Worm (Caenorhabditis elegans) whole organism, dauer: ENCODE measurements around the gene C14A4.8.

Source experiments
- unc-62 ChIP-seq: sonication (generic microtip); optimal IDR thresholded peaks from 2 replicates; lab custom pipeline; 2017; ENCODE audit warnings: missing biosample characterization, missing genetic modification reagents, missing genetic modification characterization

The C14A4.8 gene

DNA sequence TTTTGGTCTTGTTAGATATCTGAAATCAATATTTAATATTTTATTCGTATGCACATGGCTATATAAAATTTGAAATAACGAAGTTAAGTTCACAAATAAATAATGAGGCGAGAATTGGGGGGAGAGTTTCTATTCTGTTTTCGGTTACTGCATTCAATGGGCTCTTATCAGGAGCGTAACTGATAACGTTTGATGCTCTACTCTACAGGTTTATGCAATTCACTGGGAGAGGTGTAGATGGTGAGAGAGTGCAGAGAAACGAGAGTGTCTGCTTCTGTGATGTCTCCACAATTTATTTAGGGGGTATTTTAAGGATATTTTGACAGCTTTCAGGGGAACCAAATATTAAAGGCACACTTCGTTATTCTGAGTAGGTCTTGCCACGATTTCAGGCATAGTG is 3.2 kb downstream of the C14A4.8 start, which contains the start of gene C14A4.6:
TSS of gene C14A4.6 (minus strand) at position 19 of the 400 bp plus-strand sequence.
- TF ChIP-seq unc-62 = no peak

DNA sequence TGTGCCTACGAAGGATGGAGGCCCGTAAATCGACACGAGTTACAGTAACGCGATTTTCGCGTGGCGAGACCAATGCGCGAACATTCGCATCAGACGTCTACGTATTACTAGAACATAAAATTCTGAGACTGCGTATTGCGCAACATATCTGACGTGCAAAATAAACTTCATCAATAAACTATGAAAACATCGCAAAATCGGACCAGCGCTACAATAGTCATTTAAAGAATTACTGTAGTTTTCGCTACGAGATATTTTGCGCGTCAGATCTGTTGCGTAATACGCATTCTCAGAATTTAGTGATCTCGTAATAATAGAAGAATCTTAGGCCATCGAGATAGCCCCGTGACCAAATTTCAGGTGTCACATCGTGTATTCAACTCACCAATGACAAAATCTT is 3.6 kb downstream of the C14A4.8 start:
- TF ChIP-seq unc-62 = no peak

DNA sequence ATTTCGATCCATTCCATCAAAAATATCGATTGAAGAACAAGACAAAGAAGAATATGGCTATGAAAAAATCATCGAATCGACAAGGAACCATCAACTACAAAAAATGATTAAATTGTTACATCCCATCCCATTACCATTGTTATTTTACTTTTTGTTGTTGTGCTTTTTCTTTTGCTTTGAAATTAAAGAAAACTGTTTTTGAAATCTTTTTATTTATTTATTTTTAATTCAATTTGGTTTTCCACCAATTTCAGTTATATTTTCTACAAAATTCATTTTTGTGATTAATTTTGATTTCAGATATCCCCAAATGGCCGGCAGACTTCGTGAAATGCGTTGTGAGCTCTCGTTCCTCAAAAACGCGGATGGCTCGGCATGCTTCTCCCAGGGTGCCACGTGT is 5.5 kb downstream of the C14A4.8 start, which contains the start of gene crn-5:
TSS of gene crn-5 (plus strand) at position 301 of the 400 bp plus-strand sequence.
- TF ChIP-seq unc-62 = no peak

DNA sequence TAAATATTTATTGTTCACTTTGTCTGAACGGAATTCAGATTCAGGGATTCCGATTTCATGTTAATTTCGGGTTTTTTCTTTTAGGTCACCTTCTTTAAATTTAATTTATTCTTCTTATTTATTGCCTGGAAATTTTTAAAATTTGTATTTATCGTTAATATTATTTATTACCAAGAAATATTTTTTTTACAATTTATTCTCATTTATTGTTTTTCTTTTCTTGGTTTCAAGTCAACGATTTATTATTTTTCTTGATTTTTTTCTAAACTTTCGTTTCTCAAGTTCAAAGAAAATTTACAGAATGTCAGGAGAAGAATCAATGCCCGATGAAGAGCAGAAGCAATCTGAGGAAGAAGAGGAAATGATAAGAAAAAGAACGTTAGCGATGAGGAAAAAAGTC is 10.2 kb downstream of the C14A4.8 start, which contains the start of gene crn-3:
TSS of gene crn-3 (plus strand) at position 301 of the 400 bp plus-strand sequence.
- no peak for TF ChIP-seq unc-62

DNA sequence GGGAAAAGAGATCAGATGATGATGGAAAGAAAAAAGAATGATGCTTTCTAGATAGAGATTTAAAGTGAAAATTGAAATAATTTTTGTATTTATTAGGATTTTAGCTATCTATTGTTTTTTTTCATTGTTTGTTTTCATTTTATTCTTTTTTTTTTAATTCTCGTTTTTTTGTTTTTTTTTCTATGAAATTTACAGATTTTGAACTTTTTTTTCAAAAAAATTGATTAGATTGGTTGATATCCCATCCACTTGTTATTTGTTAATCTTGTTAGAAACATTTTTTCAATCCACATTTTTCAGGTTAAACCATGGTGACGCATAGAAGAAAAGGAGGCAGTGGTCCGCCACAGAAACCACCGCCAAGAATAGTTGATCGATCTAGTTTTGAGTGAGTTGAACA is 13.9 kb downstream of the C14A4.8 start, which contains the start of gene algn-9:
TSS of gene algn-9 (plus strand) at position 301 of the 400 bp plus-strand sequence.
- no peak for TF ChIP-seq unc-62

DNA sequence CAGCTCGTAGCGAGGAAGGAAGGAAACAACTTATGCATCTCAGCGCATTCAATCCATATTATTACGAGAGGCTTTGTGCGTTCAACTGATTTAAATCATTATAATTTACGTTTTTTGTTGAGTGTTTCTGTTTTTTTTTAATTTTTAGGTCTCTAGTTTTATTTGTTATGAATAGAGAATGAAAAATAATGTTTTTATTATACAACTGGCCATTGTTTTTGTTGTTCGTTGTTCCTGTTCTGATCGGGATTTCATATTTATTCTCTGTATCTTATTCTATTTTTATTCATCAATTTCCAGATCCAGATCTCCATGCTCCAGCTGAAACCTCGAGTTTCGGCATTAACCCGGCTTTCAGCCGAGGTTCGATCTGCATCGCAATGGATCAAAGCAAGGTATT is 15.6 kb downstream of the C14A4.8 start, which contains the start of gene mrps-22:
TSS of gene mrps-22 (plus strand) at position 301 of the 400 bp plus-strand sequence.
- TF ChIP-seq unc-62 = no peak

DNA sequence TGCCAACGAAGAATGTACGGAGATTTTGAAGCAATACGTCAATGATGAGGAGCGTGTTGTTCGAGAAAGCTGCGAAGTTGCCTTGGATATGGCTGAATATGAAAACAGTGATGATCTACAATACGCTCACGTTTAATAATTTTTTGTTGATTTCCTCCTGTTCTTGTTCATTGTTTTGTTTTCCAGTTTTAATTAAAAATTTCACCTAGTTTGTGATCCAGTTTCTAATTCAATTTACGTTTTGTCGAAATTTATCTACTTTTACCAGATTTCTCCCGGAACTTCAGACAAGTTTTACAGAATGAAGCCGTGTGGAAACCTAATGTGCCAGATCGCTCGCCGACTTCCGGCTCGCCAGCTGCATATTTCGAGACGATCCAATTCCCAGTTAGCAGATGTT is 17.1 kb downstream of the C14A4.8 start, which contains the start of gene dap-3:
TSS of gene dap-3 (plus strand) at position 301 of the 400 bp plus-strand sequence.
- no peak for TF ChIP-seq unc-62

DNA sequence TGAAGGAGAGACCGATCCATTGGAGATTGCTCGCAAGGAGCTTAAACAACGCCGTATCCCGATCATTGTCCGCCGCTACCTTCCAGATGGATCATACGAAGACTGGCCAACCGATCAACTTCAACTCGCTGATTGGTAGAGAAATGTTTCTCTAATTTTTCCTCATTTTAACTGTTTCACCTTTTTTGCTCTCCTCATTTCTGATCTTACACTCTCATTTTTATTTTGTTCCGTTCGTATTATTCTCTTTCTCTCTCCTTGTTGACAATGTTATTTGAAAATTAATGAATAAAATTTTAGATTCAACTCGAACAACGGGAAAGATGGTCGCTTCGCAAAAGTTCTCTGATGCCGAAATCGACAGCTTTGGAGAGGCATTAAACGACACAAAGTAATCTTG is 18.3 kb downstream of the C14A4.8 start, which contains the start of gene dohh-1:
TSS of gene dohh-1 (plus strand) at position 301 of the 400 bp plus-strand sequence.
- TF ChIP-seq unc-62 = no peak

DNA sequence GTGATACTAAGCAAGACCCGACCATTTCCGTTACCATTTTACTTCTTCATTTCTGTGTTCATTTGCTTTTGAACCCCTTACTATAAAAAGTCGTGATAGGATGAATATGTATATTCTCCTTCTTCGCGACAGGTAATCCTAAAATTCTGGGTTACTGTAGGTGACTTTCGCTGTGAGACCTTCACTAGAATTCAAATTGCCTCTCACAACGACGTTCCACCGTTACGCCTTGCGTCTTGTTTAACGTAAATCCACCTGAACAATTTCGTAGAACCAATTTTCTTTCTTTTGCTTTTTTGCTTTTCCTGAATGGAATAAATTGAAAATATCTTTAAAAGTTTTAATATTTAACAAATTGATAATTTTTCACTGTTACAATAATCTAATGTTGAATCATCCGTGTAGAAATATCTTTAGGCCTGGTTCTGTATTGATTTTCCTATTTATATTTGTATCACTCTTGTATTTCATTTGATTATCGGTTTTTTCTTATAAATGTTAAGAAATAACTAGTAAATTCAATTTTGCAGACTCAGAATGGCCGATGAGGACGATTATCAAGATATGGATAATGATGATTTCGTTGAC is 19.0 kb downstream of the C14A4.8 start, which contains the start of gene rpb-6:
TSS of gene rpb-6 (plus strand) at position 538 of the 588 bp plus-strand sequence.
- no peak for TF ChIP-seq unc-62

DNA sequence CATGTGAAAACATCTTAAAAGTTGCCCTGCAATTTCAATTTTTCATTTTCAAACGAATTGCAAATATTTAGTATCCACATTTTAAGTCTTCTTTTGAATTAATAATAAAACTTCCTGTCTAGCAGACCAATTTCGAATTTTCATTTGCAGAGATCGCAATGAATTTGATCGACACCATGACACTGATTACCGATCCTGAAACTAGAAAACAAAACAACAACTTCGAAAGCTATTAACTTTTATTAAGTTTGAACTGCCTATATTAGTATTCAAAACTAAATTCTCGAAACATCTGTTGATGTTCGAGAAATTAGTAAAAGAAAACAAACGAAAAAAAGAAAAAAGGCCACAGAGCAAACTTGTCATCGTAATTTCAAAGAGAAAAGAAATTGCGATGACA is 23.8 kb downstream of the C14A4.8 start:
- no peak for TF ChIP-seq unc-62

DNA sequence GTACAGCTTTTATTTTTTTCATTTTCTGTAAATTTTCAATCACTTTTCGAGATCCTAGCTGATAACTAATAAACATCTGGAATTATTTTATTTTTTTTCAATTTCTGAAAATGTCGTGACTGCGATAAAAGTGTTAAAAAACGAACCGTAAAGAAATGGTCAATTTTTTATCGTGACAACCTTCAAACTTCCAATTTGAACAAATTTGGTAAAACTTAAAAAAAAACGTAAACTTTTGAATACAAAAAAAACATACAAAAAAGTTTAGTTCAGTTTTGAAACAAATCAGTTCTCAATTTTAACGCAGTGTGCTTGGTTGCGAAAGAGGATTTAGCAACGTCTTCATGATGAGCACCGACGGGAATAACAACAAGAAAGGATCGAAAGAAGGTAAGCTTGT is 26.0 kb downstream of the C14A4.8 start, which contains the start of gene C06A1.3:
TSS of gene C06A1.3 (plus strand) at position 301 of the 400 bp plus-strand sequence.
- TF ChIP-seq unc-62 = no peak

DNA sequence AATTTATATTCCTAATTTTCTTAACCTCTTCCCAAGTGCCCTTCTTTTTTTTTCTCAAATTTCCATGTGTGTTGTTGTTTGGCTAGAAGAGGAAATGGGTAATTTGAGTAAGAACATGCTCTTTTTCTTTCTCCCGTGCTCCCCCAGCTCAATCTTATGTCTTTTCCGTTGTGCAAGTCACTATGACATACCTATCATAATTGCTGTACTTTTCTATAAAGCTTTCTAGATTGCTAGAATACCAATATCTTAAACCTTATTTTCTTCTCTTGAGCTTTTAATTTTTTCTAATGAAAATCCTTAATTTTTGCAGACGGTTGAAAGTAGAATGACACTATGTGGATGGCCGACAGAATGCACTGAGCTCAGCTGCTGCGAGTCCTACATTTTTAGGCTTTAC is 27.6 kb downstream of the C14A4.8 start, which contains the start of gene txt-13:
TSS of gene txt-13 (plus strand) at position 301 of the 400 bp plus-strand sequence.
- TF ChIP-seq unc-62 = no peak

DNA sequence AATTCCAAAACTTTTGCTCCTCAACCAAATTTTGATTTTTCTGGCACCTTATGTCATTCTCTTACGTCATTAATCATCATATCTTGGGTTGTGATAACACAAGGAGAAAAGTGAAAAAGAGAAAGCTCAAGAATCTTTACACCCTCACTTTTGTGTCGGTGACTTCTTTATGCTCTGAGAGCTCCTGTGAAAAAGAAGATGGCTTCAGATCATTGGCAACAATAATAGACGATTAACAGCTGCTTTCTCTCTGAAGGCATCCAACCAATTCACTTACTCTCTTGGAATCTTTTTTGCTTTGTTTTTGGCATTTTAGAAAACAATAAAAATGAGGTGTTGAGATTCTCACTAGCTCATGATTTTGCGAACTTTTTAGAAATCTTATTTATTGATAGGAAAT is 28.4 kb downstream of the C14A4.8 start:
- no peak for TF ChIP-seq unc-62

DNA sequence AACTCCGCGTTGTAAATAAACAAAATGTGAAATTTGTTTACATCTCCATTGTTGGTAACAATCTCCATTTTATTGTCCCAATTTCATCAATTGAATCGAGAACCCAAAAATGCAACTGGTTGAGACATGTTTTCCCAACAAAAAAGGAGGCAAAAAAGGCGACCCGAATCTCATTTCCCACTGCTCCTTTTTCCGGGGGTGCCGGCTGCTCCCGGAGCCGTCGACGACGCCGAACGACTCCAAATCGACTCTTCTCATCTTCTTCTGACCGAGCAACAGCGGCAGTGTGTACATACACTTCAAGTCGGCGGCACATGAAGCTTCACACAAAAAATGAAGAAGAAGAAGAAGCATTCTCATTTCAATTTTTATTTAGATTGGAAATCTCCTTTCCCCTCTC is 31.5 kb downstream of the C14A4.8 start:
- no peak for TF ChIP-seq unc-62

DNA sequence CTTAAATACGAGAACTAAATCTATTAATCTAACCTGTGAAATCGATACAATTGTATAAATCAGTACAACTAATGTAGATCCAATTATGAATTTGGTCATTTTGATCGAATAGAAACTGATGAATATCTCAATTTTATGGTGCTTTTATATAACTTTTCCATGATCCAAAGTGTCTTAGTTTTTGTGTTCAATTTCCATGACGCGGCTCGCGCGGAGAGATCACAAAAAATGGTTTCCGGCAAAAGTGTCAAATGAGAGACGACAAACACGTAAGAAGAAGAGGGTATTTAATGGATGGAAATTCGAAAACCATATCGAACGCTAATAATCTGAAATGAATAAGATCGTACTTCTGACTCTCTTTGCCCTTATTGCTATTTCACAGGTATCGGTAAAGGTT is 33.4 kb downstream of the C14A4.8 start, which contains the start of the genes C06A1.6 and C06A1.7:
TSS of gene C06A1.6 (minus strand) at position 101 of the 400 bp plus-strand sequence.
TSS of gene C06A1.7 (plus strand) at position 314 of the 400 bp plus-strand sequence.
- no peak for TF ChIP-seq unc-62

DNA sequence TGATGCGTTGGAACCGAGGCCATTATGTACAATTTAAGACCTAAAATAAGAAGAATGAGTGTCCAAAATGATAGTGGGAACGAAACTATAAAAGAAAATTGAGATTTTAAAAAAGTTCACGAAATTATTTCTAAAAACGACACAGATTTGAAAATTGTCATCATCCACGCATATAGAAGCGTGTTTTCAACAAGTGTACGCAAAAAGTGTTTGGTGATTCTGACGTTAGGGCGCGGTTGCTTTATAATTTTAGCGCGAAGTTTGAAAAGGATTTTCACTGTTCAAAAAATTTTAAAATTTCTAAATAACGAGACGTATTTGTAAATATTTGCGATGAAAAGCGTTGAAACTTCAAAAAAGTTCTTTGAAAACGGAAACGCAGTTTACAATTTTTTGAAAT is 34.6 kb downstream of the C14A4.8 start, which contains the start of gene cdc-48.1:
TSS of gene cdc-48.1 (minus strand) at position 40 of the 400 bp plus-strand sequence.
- peak; percentile 74 for TF ChIP-seq unc-62

DNA sequence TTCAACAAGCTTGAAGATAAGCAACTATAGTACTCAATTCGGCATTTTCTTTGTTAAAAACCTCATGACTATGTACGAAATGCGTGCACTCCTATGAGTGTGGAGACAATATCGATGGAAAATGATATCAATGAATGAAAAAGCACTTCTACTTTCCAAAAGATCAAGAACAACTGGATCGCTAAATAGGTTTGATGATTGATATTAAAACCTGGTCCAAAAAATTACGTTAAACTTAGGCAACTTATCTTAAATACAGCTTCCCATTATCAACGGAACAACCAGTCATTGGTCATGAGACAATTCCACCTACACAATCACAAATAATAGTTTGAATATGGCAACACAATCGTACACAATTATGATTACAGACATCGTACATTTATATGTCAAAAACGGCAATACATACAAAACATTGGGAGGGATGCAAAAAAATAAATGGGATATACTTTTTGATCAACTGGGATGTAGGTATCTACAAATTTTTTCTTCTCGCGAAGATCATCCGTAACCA is 38.2 kb downstream of the C14A4.8 start:
- no peak for TF ChIP-seq unc-62
